Fruit fly (Drosophila melanogaster) whole organism, embryonic: Measurements from ENCODE around the gene Cpr11A.

Source experiments
- ATbp ChIP-seq: fragments of 200-800 bp; sonication (Bioruptor generic); optimal IDR thresholded peaks from 2 replicates; lab custom pipeline; 2017; ENCODE audit warnings: missing biosample characterization, mild to moderate bottlenecking, missing genetic modification characterization, missing genetic modification reagents
- Ada2b ChIP-seq: fragments of 200-800 bp; sonication (Bioruptor generic); IDR thresholded peaks from 2 replicates; pipeline ENCODE4 v1.3.6; 2022; ENCODE audit warnings: missing biosample characterization, missing genetic modification characterization
- Adf1 ChIP-seq: fragments of 200-800 bp; sonication (Bioruptor generic); IDR thresholded peaks from 2 replicates; pipeline ENCODE4 v1.3.6; 2022; ENCODE audit warnings: missing biosample characterization, missing genetic modification characterization
- CG10147 ChIP-seq: fragments of 200-800 bp; sonication (Bioruptor generic); optimal IDR thresholded peaks from 2 replicates; lab custom pipeline; 2019; ENCODE audit warnings: missing biosample characterization, mild to moderate bottlenecking, missing genetic modification characterization, moderate library complexity
- CG12104 ChIP-seq: fragments of 200-800 bp; sonication (Bioruptor generic); optimal IDR thresholded peaks from 3 replicates; lab custom pipeline; 2016; ENCODE audit warnings: missing biosample characterization, missing genetic modification characterization
- CG12236 ChIP-seq: fragments of 200-800 bp; sonication (Bioruptor generic); optimal IDR thresholded peaks from 2 replicates; lab custom pipeline; 2016; ENCODE audit warnings: missing biosample characterization, missing genetic modification characterization
- CG12769 ChIP-seq: fragments of 200-800 bp; sonication (Bioruptor generic); optimal IDR thresholded peaks from 2 replicates; lab custom pipeline; 2019; ENCODE audit warnings: missing biosample characterization, mild to moderate bottlenecking, missing genetic modification characterization, moderate library complexity
- CG13624 ChIP-seq: fragments of 200-800 bp; sonication (Bioruptor generic); optimal IDR thresholded peaks from 2 replicates; lab custom pipeline; 2016; ENCODE audit warnings: missing biosample characterization, missing genetic modification characterization
- CG13894 ChIP-seq: fragments of 200-800 bp; sonication (Bioruptor generic); optimal IDR thresholded peaks from 3 replicates; lab custom pipeline; 2018; ENCODE audit warnings: missing biosample characterization, mild to moderate bottlenecking, missing genetic modification characterization, moderate library complexity
- CG14441 ChIP-seq: fragments of 200-800 bp; sonication (Bioruptor generic); IDR thresholded peaks from 2 replicates; pipeline ENCODE4 v1.3.6; 2022; ENCODE audit warnings: missing biosample characterization, missing genetic modification characterization
- CG14965 ChIP-seq: fragments of 200-800 bp; sonication (Bioruptor generic); optimal IDR thresholded peaks from 2 replicates; lab custom pipeline; 2016; ENCODE audit warnings: missing biosample characterization, missing genetic modification characterization, borderline replicate concordance
- CG17359 ChIP-seq: fragments of 200-800 bp; sonication (Bioruptor generic); optimal IDR thresholded peaks from 3 replicates; lab custom pipeline; 2018; ENCODE audit warnings: missing biosample characterization, mild to moderate bottlenecking, missing genetic modification characterization, moderate library complexity
- CG2889 ChIP-seq: fragments of 200-800 bp; sonication (Bioruptor generic); IDR thresholded peaks from 3 replicates; pipeline ENCODE4 v1.3.6; 2022; ENCODE audit warnings: missing biosample characterization, missing genetic modification characterization
- CG30431 ChIP-seq: fragments of 200-800 bp; sonication (Bioruptor generic); optimal IDR thresholded peaks from 2 replicates; lab custom pipeline; 2017; ENCODE audit warnings: missing biosample characterization, missing genetic modification characterization
- CG31388 ChIP-seq: fragments of 200-800 bp; sonication (Bioruptor generic); optimal IDR thresholded peaks from 2 replicates; lab custom pipeline; 2016; ENCODE audit warnings: missing biosample characterization, missing genetic modification characterization
- CG3407 ChIP-seq: fragments of 200-800 bp; sonication (Bioruptor generic); optimal IDR thresholded peaks from 2 replicates; lab custom pipeline; 2018; ENCODE audit warnings: missing biosample characterization, mild to moderate bottlenecking, missing genetic modification characterization
- CG4404 ChIP-seq: fragments of 200-800 bp; sonication (Bioruptor generic); IDR thresholded peaks from 2 replicates; pipeline ENCODE4 v1.3.6; 2022; ENCODE audit warnings: missing biosample characterization, missing genetic modification characterization
- CG6791 ChIP-seq: fragments of 200-800 bp; sonication (Bioruptor generic); IDR thresholded peaks from 3 replicates; pipeline ENCODE4 v1.3.6; 2022; ENCODE audit warnings: missing biosample characterization, missing genetic modification characterization; ENCODE audit not compliant: partially characterized antibody
- CG7839 ChIP-seq: fragments of 200-800 bp; sonication (Bioruptor generic); optimal IDR thresholded peaks from 3 replicates; lab custom pipeline; 2018; ENCODE audit warnings: missing biosample characterization, mild to moderate bottlenecking, missing genetic modification characterization, moderate library complexity
- CG8089 ChIP-seq: fragments of 200-800 bp; sonication (Bioruptor generic); optimal IDR thresholded peaks from 3 replicates; lab custom pipeline; 2016; ENCODE audit warnings: missing biosample characterization, missing genetic modification characterization
- CG8281 ChIP-seq: fragments of 200-800 bp; sonication (Bioruptor generic); optimal IDR thresholded peaks from 2 replicates; lab custom pipeline; 2018; ENCODE audit warnings: missing biosample characterization, mild to moderate bottlenecking, missing genetic modification characterization, moderate library complexity
- CG9437 ChIP-seq: fragments of 200-800 bp; sonication (Bioruptor generic); optimal IDR thresholded peaks from 2 replicates; lab custom pipeline; 2018; ENCODE audit warnings: missing biosample characterization, mild to moderate bottlenecking, missing genetic modification characterization
- CHES-1-like ChIP-seq: fragments of 200-800 bp; sonication (Bioruptor generic); optimal IDR thresholded peaks from 2 replicates; lab custom pipeline; 2016; ENCODE audit warnings: missing biosample characterization, missing genetic modification characterization
- CTCF ChIP-seq: fragments of 200-800 bp; sonication (Bioruptor generic); optimal IDR thresholded peaks from 2 replicates; lab custom pipeline; 2017; ENCODE audit warnings: missing biosample characterization, mild to moderate bottlenecking, missing genetic modification characterization, moderate library complexity
- CrebB ChIP-seq: fragments of 200-800 bp; sonication (Bioruptor generic); optimal IDR thresholded peaks from 3 replicates; lab custom pipeline; 2018; ENCODE audit warnings: missing biosample characterization, mild to moderate bottlenecking, missing genetic modification characterization
- Dip2 ChIP-seq: fragments of 200-800 bp; sonication (Bioruptor generic); IDR thresholded peaks from 2 replicates; pipeline ENCODE4 v1.3.6; 2022; ENCODE audit warnings: missing biosample characterization, missing genetic modification characterization
- Lpt ChIP-seq: fragments of >200 bp; optimal IDR thresholded peaks from 2 replicates; lab custom pipeline; 2018; ENCODE audit warnings: missing biosample characterization, missing genetic modification characterization
- MBD-R2 ChIP-seq: fragments of 200-800 bp; sonication (Bioruptor generic); IDR thresholded peaks from 2 replicates; pipeline ENCODE4 v1.3.6; 2022; ENCODE audit warnings: missing biosample characterization, missing genetic modification characterization
- Meics ChIP-seq: fragments of 200-800 bp; sonication (Bioruptor generic); optimal IDR thresholded peaks from 2 replicates; lab custom pipeline; 2017; ENCODE audit warnings: missing biosample characterization, mild to moderate bottlenecking, missing genetic modification characterization
- Myb ChIP-seq: fragments of 200-800 bp; sonication (Bioruptor generic); optimal IDR thresholded peaks from 2 replicates; lab custom pipeline; 2016; ENCODE audit warnings: missing biosample characterization, missing genetic modification characterization
- Nf-YB ChIP-seq: fragments of 200-800 bp; sonication (Bioruptor generic); optimal IDR thresholded peaks from 3 replicates; lab custom pipeline; 2019; ENCODE audit warnings: missing biosample characterization, mild to moderate bottlenecking, missing genetic modification characterization, moderate library complexity
- NfI ChIP-seq: fragments of 200-800 bp; sonication (Bioruptor generic); optimal IDR thresholded peaks from 3 replicates; lab custom pipeline; 2018; ENCODE audit warnings: missing biosample characterization, mild to moderate bottlenecking, missing genetic modification characterization, moderate library complexity
- Rfx ChIP-seq: fragments of 200-800 bp; sonication (Bioruptor generic); IDR thresholded peaks from 2 replicates; pipeline ENCODE4 v1.3.6; 2022; ENCODE audit warnings: missing biosample characterization, missing genetic modification characterization
- abd-A ChIP-seq: fragments of 200-800 bp; sonication (Bioruptor generic); optimal IDR thresholded peaks from 3 replicates; lab custom pipeline; 2019; ENCODE audit warnings: missing biosample characterization, mild to moderate bottlenecking, missing genetic modification characterization, moderate library complexity
- cg ChIP-seq: fragments of 200-800 bp; sonication (Bioruptor generic); optimal IDR thresholded peaks from 3 replicates; lab custom pipeline; 2019; ENCODE audit warnings: missing biosample characterization, mild to moderate bottlenecking, missing genetic modification characterization, moderate library complexity
- chinmo ChIP-seq: fragments of 200-800 bp; sonication (Bioruptor generic); IDR thresholded peaks from 4 replicates; pipeline ENCODE4 v1.3.6; 2022; ENCODE audit warnings: missing biosample characterization, missing genetic modification characterization; ENCODE audit not compliant: partially characterized antibody
- chn ChIP-seq: fragments of 200-800 bp; sonication (Bioruptor generic); optimal IDR thresholded peaks from 2 replicates; lab custom pipeline; 2016; ENCODE audit warnings: missing biosample characterization, missing genetic modification characterization
- fd64A ChIP-seq: fragments of 200-800 bp; sonication (Bioruptor generic); optimal IDR thresholded peaks from 3 replicates; lab custom pipeline; 2018; ENCODE audit warnings: missing biosample characterization, mild to moderate bottlenecking, missing genetic modification characterization
- gce ChIP-seq: fragments of 200-800 bp; sonication (Bioruptor generic); IDR thresholded peaks from 3 replicates; pipeline ENCODE4 v1.3.6; 2022; ENCODE audit warnings: missing biosample characterization, missing genetic modification characterization
- grau ChIP-seq: fragments of 200-800 bp; optimal IDR thresholded peaks from 3 replicates; lab custom pipeline; 2019; ENCODE audit warnings: missing biosample characterization, mild to moderate bottlenecking, missing genetic modification characterization, moderate library complexity
- gsb ChIP-seq: fragments of 200-800 bp; sonication (Bioruptor generic); IDR thresholded peaks from 2 replicates; pipeline ENCODE4 v1.3.6; 2022; ENCODE audit warnings: missing biosample characterization, missing genetic modification characterization
- insv ChIP-seq, 2 experiments: fragments of 200-800 bp; sonication (Bioruptor generic); optimal IDR thresholded peaks; 3 replicates each; lab custom pipeline; 2016 to 2018; ENCODE audit warnings: missing biosample characterization in 2 of 2, missing genetic modification characterization in 2 of 2
- mld ChIP-seq: fragments of 200-800 bp; sonication (Bioruptor generic); IDR thresholded peaks from 3 replicates; pipeline ENCODE4 v1.3.6; 2022; ENCODE audit warnings: missing biosample characterization, missing genetic modification characterization; ENCODE audit not compliant: partially characterized antibody
- nau ChIP-seq: fragments of 200-800 bp; sonication (Bioruptor generic); optimal IDR thresholded peaks from 3 replicates; lab custom pipeline; 2017; ENCODE audit warnings: missing biosample characterization, mild to moderate bottlenecking, missing genetic modification characterization, missing genetic modification reagents
- slou ChIP-seq: fragments of 200-800 bp; sonication (Bioruptor generic); optimal IDR thresholded peaks from 3 replicates; lab custom pipeline; 2016; ENCODE audit warnings: missing biosample characterization, missing genetic modification characterization
- sqz ChIP-seq: fragments of 200-800 bp; sonication (Bioruptor generic); optimal IDR thresholded peaks from 3 replicates; lab custom pipeline; 2018; ENCODE audit warnings: missing biosample characterization, mild to moderate bottlenecking, missing genetic modification characterization
- tgo ChIP-seq: fragments of 200-800 bp; sonication (Bioruptor generic); IDR thresholded peaks from 3 replicates; pipeline ENCODE4 v1.3.6; 2022; ENCODE audit warnings: missing biosample characterization, missing genetic modification characterization
- trem ChIP-seq: fragments of 200-800 bp; optimal IDR thresholded peaks from 3 replicates; lab custom pipeline; 2019; ENCODE audit warnings: missing biosample characterization, mild to moderate bottlenecking, missing genetic modification characterization, moderate library complexity
- trh ChIP-seq: fragments of 200-800 bp; sonication (Bioruptor generic); optimal IDR thresholded peaks from 2 replicates; lab custom pipeline; 2016; ENCODE audit warnings: missing biosample characterization, missing genetic modification characterization

Cpr11A gene

dm6 chrX:12486294-12487020, at the start of gene Cpr11A:
TSS of gene Cpr11A (plus strand) at chrX:12486970.
- TF ChIP-seq CG12104, result no peak
- TF ChIP-seq nau (GFP tag; lab: Kevin White, UChicago), result no peak
- TF ChIP-seq CG13894 (tag; lab: Kevin White, UChicago), result peak; percentile 22
- peak; percentile 76; the same call in 1 of the 4 replicates for TF ChIP-seq chinmo (GFP tag; lab: Robert Waterston, UW)
- peak; percentile 46; the same call in 1 of the 2 replicates for TF ChIP-seq Adf1 (GFP tag; lab: Robert Waterston, UW)
- TF ChIP-seq trh (GFP tag; lab: Kevin White, UChicago), result no peak
- TF ChIP-seq abd-A (tag; lab: Kevin White, UChicago), result peak; percentile 51
- no peak for TF ChIP-seq NfI (GFP tag; lab: Kevin White, UChicago)
- no peak for TF ChIP-seq fd64A (GFP tag; lab: Kevin White, UChicago)
- peak; percentile 58 for TF ChIP-seq CG12769 (tag; lab: Kevin White, UChicago)

dm6 chrX:12437099-12437498, 49.7 kb upstream of the Cpr11A start:
- TF ChIP-seq Myb (GFP tag; lab: Kevin White, UChicago) (peak; percentile 51), Nf-YB (GFP tag; lab: Kevin White, UChicago) (no peak), CG8281 (tag; lab: Kevin White, UChicago) (no peak), CG9437 (no peak), slou (GFP tag; lab: Kevin White, UChicago) (no peak), CG8089 (GFP tag; lab: Kevin White, UChicago) (no peak), CG17359 (tag; lab: Kevin White, UChicago) (no peak), CG13624 (GFP tag; lab: Kevin White, UChicago) (no peak), gsb (GFP tag; lab: Robert Waterston, UW) (no peak), ATbp (GFP tag; lab: Kevin White, UChicago) (no peak), CG10147 (GFP tag; lab: Kevin White, UChicago) (no peak), insv (GFP tag; optimal IDR thresholded peaks at IDR 0.05; lab: Kevin White, UChicago) (no peak), CG14965 (no peak), CG7839 (tag; lab: Kevin White, UChicago) (no peak), tgo (GFP tag; lab: Robert Waterston, UW) (no peak), Dip2 (GFP tag; lab: Robert Waterston, UW) (peak; percentile 81), Meics (GFP tag; lab: Kevin White, UChicago) (no peak), cg (GFP tag; lab: Kevin White, UChicago) (no peak), CG14441 (no peak), sqz (no peak), trem (tag; lab: Kevin White, UChicago) (no peak), CG31388 (GFP tag; lab: Kevin White, UChicago) (no peak), CTCF (GFP tag; lab: Kevin White, UChicago) (peak; percentile 88), gce (GFP tag; lab: Robert Waterston, UW) (no peak), MBD-R2 (GFP tag; lab: Robert Waterston, UW) (no peak)

dm6 chrX:12447874-12448273, 38.9 kb upstream of the Cpr11A start:
- no peak for TF ChIP-seq chn (GFP tag; lab: Kevin White, UChicago)
- TF ChIP-seq CrebB, result no peak
- TF ChIP-seq CHES-1-like, result no peak
- no peak for TF ChIP-seq CG6791 (GFP tag; lab: Robert Waterston, UW)
- TF ChIP-seq CG12236 (GFP tag; lab: Kevin White, UChicago), result no peak
- TF ChIP-seq CG4404 (GFP tag; lab: Robert Waterston, UW), result no peak
- no peak for TF ChIP-seq mld (GFP tag; lab: Robert Waterston, UW)
- peak; percentile 31 for TF ChIP-seq grau
- no peak for TF ChIP-seq CG30431 (GFP tag; lab: Kevin White, UChicago)
- TF ChIP-seq CG3407 (GFP tag; lab: Kevin White, UChicago), result no peak
- TF ChIP-seq Ada2b (GFP tag; lab: Robert Waterston, UW), result 0 out of 2 replicates have a peak, but pooled peaks have one; percentile 10
- no peak for TF ChIP-seq CG2889 (GFP tag; lab: Robert Waterston, UW)
- TF ChIP-seq Lpt (GFP tag; lab: Kevin White, UChicago), result no peak
- TF ChIP-seq Rfx, result no peak
